Fruit fly (Drosophila melanogaster) whole organism, embryonic: Measurements from ENCODE around the gene dod.

ENCODE experiments used
- ATbp ChIP-seq: fragments of 200-800 bp; sonication (Bioruptor generic); optimal IDR thresholded peaks from 2 replicates; lab custom pipeline; 2017; ENCODE audit warnings: missing biosample characterization, mild to moderate bottlenecking, missing genetic modification characterization, missing genetic modification reagents
- Aef1 ChIP-seq: fragments of 200-800 bp; sonication (Bioruptor generic); IDR thresholded peaks from 3 replicates; pipeline ENCODE4 v1.3.6; 2022; ENCODE audit warnings: missing biosample characterization, missing genetic modification characterization
- CG11093 ChIP-seq: fragments of 200-800 bp; sonication (Bioruptor generic); IDR thresholded peaks from 3 replicates; pipeline ENCODE4 v1.3.6; 2022; ENCODE audit warnings: missing biosample characterization, missing genetic modification characterization
- CG11695 ChIP-seq: fragments of 200-800 bp; sonication (Bioruptor generic); IDR thresholded peaks from 3 replicates; pipeline ENCODE4 v1.3.6; 2022; ENCODE audit warnings: missing biosample characterization, missing genetic modification characterization
- CG11723 ChIP-seq: fragments of 200-800 bp; sonication (Bioruptor generic); optimal IDR thresholded peaks from 2 replicates; lab custom pipeline; 2017; ENCODE audit warnings: missing biosample characterization, mild to moderate bottlenecking, missing genetic modification characterization
- CG13296 ChIP-seq: fragments of 200-800 bp; sonication (Bioruptor generic); optimal IDR thresholded peaks from 3 replicates; lab custom pipeline; 2018; ENCODE audit warnings: missing biosample characterization, mild to moderate bottlenecking, missing genetic modification characterization
- CG15696 ChIP-seq: fragments of 200-800 bp; sonication (Bioruptor generic); optimal IDR thresholded peaks from 2 replicates; lab custom pipeline; 2019; ENCODE audit warnings: missing biosample characterization, mild to moderate bottlenecking, missing genetic modification characterization, moderate library complexity
- CG17912 ChIP-seq: fragments of 200-800 bp; sonication (Bioruptor generic); optimal IDR thresholded peaks from 2 replicates; lab custom pipeline; 2018; ENCODE audit warnings: missing biosample characterization, mild to moderate bottlenecking, missing genetic modification characterization
- CG18011 ChIP-seq: fragments of 200-800 bp; sonication (Bioruptor generic); optimal IDR thresholded peaks from 2 replicates; lab custom pipeline; 2017; ENCODE audit warnings: missing biosample characterization, missing genetic modification characterization, mild to moderate bottlenecking, moderate library complexity, missing genotype
- CG2875 ChIP-seq: fragments of 200-800 bp; sonication (Bioruptor generic); optimal IDR thresholded peaks from 2 replicates; lab custom pipeline; 2017; ENCODE audit warnings: missing biosample characterization, mild to moderate bottlenecking, missing genetic modification characterization, missing genetic modification reagents
- CG30020 ChIP-seq: fragments of 200-800 bp; optimal IDR thresholded peaks from 2 replicates; lab custom pipeline; 2019; ENCODE audit warnings: missing biosample characterization, mild to moderate bottlenecking, missing genetic modification characterization, moderate library complexity
- CG3995 ChIP-seq: fragments of 200-800 bp; sonication (Bioruptor generic); optimal IDR thresholded peaks from 3 replicates; lab custom pipeline; 2016; ENCODE audit warnings: missing biosample characterization, missing genetic modification characterization
- CG4282 ChIP-seq: fragments of 200-800 bp; sonication (Bioruptor generic); optimal IDR thresholded peaks from 2 replicates; lab custom pipeline; 2016; ENCODE audit warnings: missing biosample characterization, missing genetic modification characterization
- CG4730 ChIP-seq: fragments of 200-800 bp; sonication (Bioruptor generic); IDR thresholded peaks from 2 replicates; pipeline ENCODE4 v1.3.6; 2022; ENCODE audit warnings: missing biosample characterization, missing genetic modification characterization
- CG5180 ChIP-seq: fragments of 200-800 bp; sonication (Bioruptor generic); optimal IDR thresholded peaks from 3 replicates; lab custom pipeline; 2017; ENCODE audit warnings: missing biosample characterization, missing genetic modification characterization, mild to moderate bottlenecking, moderate library complexity, missing genetic modification reagents
- CG8281 ChIP-seq: fragments of 200-800 bp; sonication (Bioruptor generic); optimal IDR thresholded peaks from 2 replicates; lab custom pipeline; 2018; ENCODE audit warnings: missing biosample characterization, mild to moderate bottlenecking, missing genetic modification characterization, moderate library complexity
- CG8388 ChIP-seq: fragments of 200-800 bp; sonication (Bioruptor generic); optimal IDR thresholded peaks from 2 replicates; lab custom pipeline; 2019; ENCODE audit warnings: missing biosample characterization, mild to moderate bottlenecking, missing genetic modification characterization, moderate library complexity
- Dll ChIP-seq: fragments of 200-800 bp; sonication (Bioruptor generic); IDR thresholded peaks from 4 replicates; pipeline ENCODE4 v1.3.6; 2022; ENCODE audit warnings: missing biosample characterization, missing genetic modification characterization; ENCODE audit not compliant: partially characterized antibody
- Dp ChIP-seq: fragments of 200-800 bp; sonication (Bioruptor generic); optimal IDR thresholded peaks from 2 replicates; lab custom pipeline; 2018; ENCODE audit warnings: missing biosample characterization, mild to moderate bottlenecking, missing genetic modification characterization, moderate library complexity
- Drgx ChIP-seq: fragments of 200-800 bp; sonication (Bioruptor generic); IDR thresholded peaks from 2 replicates; pipeline ENCODE4 v1.3.6; 2022; ENCODE audit warnings: missing biosample characterization, missing genetic modification characterization
- ERR ChIP-seq: fragments of 200-800 bp; sonication (Bioruptor generic); optimal IDR thresholded peaks from 2 replicates; lab custom pipeline; 2016; ENCODE audit warnings: missing biosample characterization, missing genetic modification characterization
- Sry-δ ChIP-seq: fragments of 200-800 bp; sonication (Bioruptor generic); optimal IDR thresholded peaks from 2 replicates; lab custom pipeline; 2016; ENCODE audit warnings: missing biosample characterization, missing genetic modification characterization
- Vsx1 ChIP-seq: fragments of 200-800 bp; sonication (Bioruptor generic); optimal IDR thresholded peaks from 2 replicates; lab custom pipeline; 2017; ENCODE audit warnings: missing biosample characterization, mild to moderate bottlenecking, missing genetic modification characterization, missing genetic modification reagents
- Xbp1 ChIP-seq: fragments of 200-800 bp; sonication (Bioruptor generic); optimal IDR thresholded peaks from 3 replicates; lab custom pipeline; 2016; ENCODE audit warnings: missing biosample characterization, mild to moderate bottlenecking, missing genetic modification characterization
- al ChIP-seq: fragments of 200-800 bp; sonication (Bioruptor generic); IDR thresholded peaks from 2 replicates; pipeline ENCODE4 v1.3.6; 2022; ENCODE audit warnings: missing biosample characterization, missing genetic modification characterization
- amos ChIP-seq: fragments of 200-800 bp; sonication (Bioruptor generic); IDR thresholded peaks from 2 replicates; pipeline ENCODE4 v1.3.6; 2022; ENCODE audit warnings: missing biosample characterization, missing genetic modification characterization; ENCODE audit not compliant: partially characterized antibody
- ara ChIP-seq: fragments of 200-800 bp; sonication (Bioruptor generic); IDR thresholded peaks from 2 replicates; pipeline ENCODE4 v1.3.6; 2022; ENCODE audit warnings: missing biosample characterization, missing genetic modification characterization
- bcd ChIP-seq: fragments of 200-800 bp; sonication (Bioruptor generic); optimal IDR thresholded peaks from 2 replicates; lab custom pipeline; 2017; ENCODE audit warnings: missing biosample characterization, mild to moderate bottlenecking, missing genetic modification characterization
- crc ChIP-seq: fragments of 200-800 bp; sonication (Bioruptor generic); optimal IDR thresholded peaks from 2 replicates; lab custom pipeline; 2016; ENCODE audit warnings: missing biosample characterization, missing genetic modification characterization
- ems ChIP-seq: fragments of 200-800 bp; sonication (Bioruptor generic); optimal IDR thresholded peaks from 3 replicates; lab custom pipeline; 2016; ENCODE audit warnings: missing biosample characterization, missing genetic modification characterization
- ewg ChIP-seq: fragments of 200-800 bp; sonication (Bioruptor generic); optimal IDR thresholded peaks from 3 replicates; lab custom pipeline; 2017; ENCODE audit warnings: mild to moderate bottlenecking, missing biosample characterization, missing genetic modification reagents, missing genetic modification characterization
- gem ChIP-seq: fragments of 200-800 bp; sonication (Bioruptor generic); optimal IDR thresholded peaks from 2 replicates; lab custom pipeline; 2019; ENCODE audit warnings: missing biosample characterization, mild to moderate bottlenecking, missing genetic modification characterization, moderate library complexity
- lbe ChIP-seq: fragments of 200-800 bp; sonication (Bioruptor generic); optimal IDR thresholded peaks from 2 replicates; lab custom pipeline; 2016; ENCODE audit warnings: missing biosample characterization, mild to moderate bottlenecking, missing genetic modification characterization
- lov ChIP-seq, 2 experiments: fragments of 200-800 bp in 1 of 2; fragments of >200 bp in 1 of 2; sonication (Bioruptor generic) in 1 of 2; IDR thresholded peaks in 1 of 2; optimal IDR thresholded peaks in 1 of 2; 2 replicates in 1 of 2; 3 replicates in 1 of 2; pipeline versions ENCODE4 v1.3.6 to Lab custom; 2017 to 2022; ENCODE audit warnings: missing biosample characterization in 1 of 2, missing genetic modification characterization in 1 of 2
- maf-S ChIP-seq: fragments of 200-800 bp; sonication (Bioruptor generic); optimal IDR thresholded peaks from 2 replicates; lab custom pipeline; 2016; ENCODE audit warnings: missing biosample characterization, missing genetic modification characterization
- pum ChIP-seq: fragments of 200-800 bp; sonication (Bioruptor generic); optimal IDR thresholded peaks from 2 replicates; lab custom pipeline; 2016; ENCODE audit warnings: missing biosample characterization, missing genetic modification characterization
- row ChIP-seq: fragments of 200-800 bp; sonication (Bioruptor generic); IDR thresholded peaks from 3 replicates; pipeline ENCODE4 v1.3.6; 2022; ENCODE audit warnings: missing biosample characterization, missing genetic modification characterization
- run ChIP-seq: fragments of 200-800 bp; sonication (Bioruptor generic); optimal IDR thresholded peaks from 3 replicates; lab custom pipeline; 2018; ENCODE audit warnings: missing biosample characterization, mild to moderate bottlenecking, missing genetic modification characterization
- salm ChIP-seq: fragments of 200-800 bp; sonication (Bioruptor generic); optimal IDR thresholded peaks from 2 replicates; lab custom pipeline; 2018; ENCODE audit warnings: missing biosample characterization, mild to moderate bottlenecking, missing genetic modification characterization
- sd ChIP-seq: fragments of 200-800 bp; sonication (Bioruptor generic); optimal IDR thresholded peaks from 3 replicates; lab custom pipeline; 2018; ENCODE audit warnings: missing biosample characterization, mild to moderate bottlenecking, missing genetic modification characterization, moderate library complexity
- sima ChIP-seq: fragments of 200-800 bp; sonication (Bioruptor generic); optimal IDR thresholded peaks from 2 replicates; lab custom pipeline; 2016; ENCODE audit warnings: missing biosample characterization, missing genetic modification characterization
- ssp ChIP-seq: fragments of 200-800 bp; sonication (Bioruptor generic); IDR thresholded peaks from 2 replicates; pipeline ENCODE4 v1.3.6; 2022; ENCODE audit warnings: missing biosample characterization, missing genetic modification characterization
- tap ChIP-seq: fragments of 200-800 bp; optimal IDR thresholded peaks from 3 replicates; lab custom pipeline; 2019; ENCODE audit warnings: missing biosample characterization, mild to moderate bottlenecking, missing genetic modification characterization, moderate library complexity
- ttk ChIP-seq: fragments of 200-800 bp; sonication (Bioruptor generic); IDR thresholded peaks from 2 replicates; pipeline ENCODE4 v2.1.2; 2022; ENCODE audit warnings: missing biosample characterization, missing genetic modification characterization
- tup ChIP-seq: fragments of 200-800 bp; sonication (Bioruptor generic); optimal IDR thresholded peaks from 2 replicates; lab custom pipeline; 2016; ENCODE audit warnings: missing biosample characterization, mild to moderate bottlenecking, missing genetic modification characterization, moderate library complexity
- zen2 ChIP-seq: fragments of 200-800 bp; sonication (Bioruptor generic); IDR thresholded peaks from 3 replicates; pipeline ENCODE4 v1.3.6; 2022; ENCODE audit warnings: missing biosample characterization, missing genetic modification characterization; ENCODE audit not compliant: partially characterized antibody
- zfh1 ChIP-seq: fragments of 200-800 bp; sonication (Bioruptor generic); IDR thresholded peaks from 3 replicates; pipeline ENCODE4 v1.3.6; 2022; ENCODE audit warnings: missing biosample characterization, missing genetic modification characterization
- zfh2 ChIP-seq: fragments of 200-800 bp; sonication (Bioruptor generic); optimal IDR thresholded peaks from 2 replicates; lab custom pipeline; 2016; ENCODE audit warnings: missing biosample characterization, missing genetic modification characterization

dod gene

DNA sequence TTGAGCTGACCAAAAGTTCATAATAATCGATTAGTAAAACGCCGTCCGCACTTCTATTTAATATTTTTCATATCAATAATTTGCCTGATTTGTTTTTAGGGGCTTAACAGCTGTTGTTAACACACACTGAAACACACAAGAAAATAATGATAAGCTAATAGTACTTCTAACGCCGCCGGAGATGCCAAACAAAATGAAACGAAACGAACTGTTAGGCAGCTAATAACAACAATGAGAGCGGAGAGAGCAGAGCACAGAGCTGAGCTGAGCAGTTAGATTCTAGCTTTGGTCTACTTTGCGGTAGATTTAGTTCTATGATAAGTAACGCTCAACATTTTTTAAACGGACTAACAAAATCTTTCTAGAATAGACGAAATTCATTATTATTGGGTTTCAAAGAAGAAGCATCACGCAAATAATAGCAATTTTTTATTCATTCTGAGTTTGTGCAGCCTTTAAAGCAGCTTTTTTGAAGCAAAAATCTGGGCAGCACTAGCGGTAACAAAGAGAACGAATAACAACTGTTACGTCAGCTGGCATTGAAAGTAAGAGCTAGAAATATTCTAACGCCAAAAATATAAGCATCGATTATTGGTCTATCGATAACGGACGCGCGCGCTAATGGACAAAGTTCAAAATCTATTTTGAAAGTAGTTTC, 38.5 kb upstream of the dod start, which contains the start of gene Abca3 (continued):
- peak; percentile 56 for TF ChIP-seq Sry-δ
- TF ChIP-seq ara: no peak; the same call in 1 of the 2 replicates
- TF ChIP-seq maf-S (GFP tag; lab: Kevin White, UChicago): peak; percentile 37
- TF ChIP-seq CG11093: peak; percentile 45; the same call in 1 of the 3 replicates
- no peak for TF ChIP-seq CG2875 (GFP tag; lab: Kevin White, UChicago)
- TF ChIP-seq CG11723 (GFP tag; lab: Kevin White, UChicago): peak; percentile 55
- TF ChIP-seq Drgx (GFP tag; lab: Robert Waterston, UW): no peak; the same call in 1 of the 2 replicates
- TF ChIP-seq lbe (GFP tag; lab: Kevin White, UChicago): no peak
- peak; percentile 32 for TF ChIP-seq ems
- no peak for TF ChIP-seq ttk (GFP tag; lab: Robert Waterston, UW)
- no peak for TF ChIP-seq run (tag; lab: Kevin White, UChicago)
- TF ChIP-seq lov (optimal IDR thresholded peaks at IDR 0.05; lab: Kevin White, UChicago): no peak
- no peak for TF ChIP-seq lov (GFP tag; IDR thresholded peaks at IDR 0.05; lab: Robert Waterston, UW)
- TF ChIP-seq Xbp1 (GFP tag; lab: Kevin White, UChicago): peak; percentile 55
- TF ChIP-seq ATbp (GFP tag; lab: Kevin White, UChicago): no peak
- TF ChIP-seq Vsx1 (GFP tag; lab: Kevin White, UChicago): peak; percentile 89
- TF ChIP-seq tap: peak; percentile 24
- peak; percentile 60 for TF ChIP-seq zfh2 (GFP tag; lab: Kevin White, UChicago)
- no peak for TF ChIP-seq tup
- TF ChIP-seq pum (GFP tag; lab: Kevin White, UChicago): peak; percentile 48
- TF ChIP-seq CG30020 (tag; lab: Kevin White, UChicago): peak; percentile 39
- peak; percentile 47 for TF ChIP-seq CG15696 (tag; lab: Kevin White, UChicago)
- peak; percentile 11 for TF ChIP-seq ewg (GFP tag; lab: Kevin White, UChicago)
- peak; percentile 2 for TF ChIP-seq CG8281 (tag; lab: Kevin White, UChicago)
- no peak for TF ChIP-seq CG17912 (GFP tag; lab: Kevin White, UChicago)
- TF ChIP-seq zfh1: peak; percentile 45; the same call in 2 of the 3 replicates
- no peak for TF ChIP-seq CG18011
- TF ChIP-seq sima: no peak
- TF ChIP-seq amos: no peak; the same call in 1 of the 2 replicates
- TF ChIP-seq zen2 (GFP tag; lab: Robert Waterston, UW): no peak
- peak; percentile 19; the same call in 1 of the 2 replicates for TF ChIP-seq CG4730 (GFP tag; lab: Robert Waterston, UW)
- peak; percentile 44; the same call in 2 of the 3 replicates for TF ChIP-seq Aef1 (GFP tag; lab: Robert Waterston, UW)
- TF ChIP-seq Dll (GFP tag; lab: Robert Waterston, UW): 0 out of 4 replicates have a peak, but pooled peaks have one; percentile 22
- TF ChIP-seq crc (GFP tag; lab: Kevin White, UChicago): peak; percentile 56
- TF ChIP-seq sd: no peak
- TF ChIP-seq CG8388 (GFP tag; lab: Kevin White, UChicago): peak; percentile 54
- TF ChIP-seq row (GFP tag; lab: Robert Waterston, UW): peak; percentile 96
- peak; percentile 70 for TF ChIP-seq al (GFP tag; lab: Robert Waterston, UW)
- peak; percentile 70 for TF ChIP-seq gem (tag; lab: Kevin White, UChicago)
- peak; percentile 9 for TF ChIP-seq salm
- TF ChIP-seq CG4282: no peak
- peak; percentile 49 for TF ChIP-seq CG3995 (GFP tag; lab: Kevin White, UChicago)
- TF ChIP-seq CG13296 (GFP tag; lab: Kevin White, UChicago): peak; percentile 65
- TF ChIP-seq bcd (GFP tag; lab: Kevin White, UChicago): peak; percentile 63
- no peak for TF ChIP-seq ssp (GFP tag; lab: Robert Waterston, UW)
- peak; percentile 75 for TF ChIP-seq CG11695 (GFP tag; lab: Robert Waterston, UW)
- TF ChIP-seq Dp (GFP tag; lab: Kevin White, UChicago): peak; percentile 77
- peak; percentile 27 for TF ChIP-seq ERR (GFP tag; lab: Kevin White, UChicago)
- peak; percentile 9 for TF ChIP-seq CG5180 (GFP tag; lab: Kevin White, UChicago)
